Worm (Caenorhabditis elegans) whole organism, late embryonic: Measurements from ENCODE around the gene spp-20.

Experiments
- ama-1 ChIP-seq: fragments of 150-350 bp; optimal IDR thresholded peaks from 2 replicates; lab custom pipeline; 2014
- pha-4 ChIP-seq: fragments of 150-350 bp; optimal IDR thresholded peaks from 2 replicates; lab custom pipeline; 2018; ENCODE audit warnings: missing biosample characterization, missing genetic modification reagents, missing genetic modification characterization
- pros-1 ChIP-seq: fragments of 150-350 bp; optimal IDR thresholded peaks from 2 replicates; lab custom pipeline; 2014; ENCODE audit warnings: missing biosample characterization, missing genetic modification reagents, missing genetic modification characterization
- ref-2 ChIP-seq: sonication (generic microtip); optimal IDR thresholded peaks from 2 replicates; lab custom pipeline; 2016; ENCODE audit warnings: missing genetic modification characterization, missing compliant biosample characterization

- TF ChIP-seq ref-2 (no peak), ama-1 (no peak), pha-4 (tag; lab: Kevin White, UChicago) (no peak), pros-1 (tag; lab: Kevin White, UChicago) (no peak)
Observed at ce11 chrV:6559585-6559984, 1.6 kb upstream of the spp-20 start.
